Worm (Caenorhabditis elegans) whole organism, mixed stage, embryonic: ENCODE data around the gene F53G2.1.
A peak's percentile ranks its signal among the peaks of the same experiment; 100 is the strongest.

Experiments
- M03D4.4 ChIP-seq: sonication (generic microtip); optimal IDR thresholded peaks from 2 replicates; lab custom pipeline; 2017; ENCODE audit warnings: mild to moderate bottlenecking, missing genetic modification characterization, missing compliant biosample characterization
- bed-3 ChIP-seq: fragments of 200-800 bp; sonication (Bioruptor generic); optimal IDR thresholded peaks from 3 replicates; lab custom pipeline; 2018; ENCODE audit warnings: mild to moderate bottlenecking, missing genetic modification characterization, moderate library complexity, missing compliant biosample characterization
- blmp-1 ChIP-seq: fragments of 150-350 bp; optimal IDR thresholded peaks from 2 replicates; lab custom pipeline; 2014; ENCODE audit warnings: missing biosample characterization, missing genetic modification characterization
- ceh-39 ChIP-seq: fragments of 150-350 bp; optimal IDR thresholded peaks from 2 replicates; lab custom pipeline; 2014; ENCODE audit warnings: missing biosample characterization, missing genetic modification characterization
- ceh-83 ChIP-seq: fragments of 200-800 bp; sonication (Bioruptor generic); optimal IDR thresholded peaks from 2 replicates; lab custom pipeline; 2018; ENCODE audit warnings: mild to moderate bottlenecking, missing genetic modification characterization, missing compliant biosample characterization
- cnd-1 ChIP-seq: fragments of 200-800 bp; sonication (Bioruptor generic); optimal IDR thresholded peaks from 2 replicates; lab custom pipeline; 2018; ENCODE audit warnings: mild to moderate bottlenecking, missing genetic modification characterization, missing compliant biosample characterization
- drap-1 ChIP-seq: fragments of 200-800 bp; sonication (Bioruptor generic); optimal IDR thresholded peaks from 3 replicates; lab custom pipeline; 2018; ENCODE audit warnings: mild to moderate bottlenecking, missing genetic modification characterization, missing compliant biosample characterization
- elt-3 ChIP-seq: fragments of 150-350 bp; optimal IDR thresholded peaks from 2 replicates; lab custom pipeline; 2014; ENCODE audit warnings: missing biosample characterization, missing genetic modification characterization
- ham-2 ChIP-seq: fragments of 200-800 bp; sonication (Bioruptor generic); optimal IDR thresholded peaks from 2 replicates; lab custom pipeline; 2018; ENCODE audit warnings: mild to moderate bottlenecking, missing genetic modification characterization, missing compliant biosample characterization
- lin-13 ChIP-seq: fragments of 150-350 bp; optimal IDR thresholded peaks from 2 replicates; lab custom pipeline; 2014; ENCODE audit warnings: missing biosample characterization, missing genetic modification characterization
- lsy-2 ChIP-seq: fragments of 150-350 bp; optimal IDR thresholded peaks from 2 replicates; lab custom pipeline; 2014; ENCODE audit warnings: missing biosample characterization, missing genetic modification characterization
- mab-5 ChIP-seq: fragments of 150-350 bp; optimal IDR thresholded peaks from 2 replicates; lab custom pipeline; 2014; ENCODE audit warnings: missing biosample characterization, missing genetic modification characterization
- mep-1 ChIP-seq: fragments of 150-350 bp; optimal IDR thresholded peaks from 2 replicates; lab custom pipeline; 2017; ENCODE audit warnings: missing biosample characterization, missing genetic modification reagents, missing genetic modification characterization, inconsistent platforms
- mls-2 ChIP-seq: sonication (generic microtip); optimal IDR thresholded peaks from 2 replicates; lab custom pipeline; 2016; ENCODE audit warnings: mild to moderate bottlenecking, missing genetic modification characterization, moderate library complexity, missing compliant biosample characterization
- nhr-12 ChIP-seq: fragments of 150-350 bp; optimal IDR thresholded peaks from 2 replicates; lab custom pipeline; 2014; ENCODE audit warnings: missing biosample characterization, missing genetic modification characterization
- nhr-2 ChIP-seq: fragments of 150-350 bp; optimal IDR thresholded peaks from 2 replicates; lab custom pipeline; 2014; ENCODE audit warnings: missing biosample characterization, missing genetic modification characterization
- nhr-237 ChIP-seq: fragments of 150-350 bp; optimal IDR thresholded peaks from 2 replicates; lab custom pipeline; 2014; ENCODE audit warnings: missing biosample characterization, missing genetic modification characterization
- nhr-28 ChIP-seq: fragments of 150-350 bp; optimal IDR thresholded peaks from 2 replicates; lab custom pipeline; 2014; ENCODE audit warnings: missing biosample characterization, missing genetic modification characterization
- nhr-76 ChIP-seq: sonication (generic microtip); optimal IDR thresholded peaks from 2 replicates; lab custom pipeline; 2017; ENCODE audit warnings: missing biosample characterization, missing genetic modification characterization
- pha-4 ChIP-seq: fragments of 150-350 bp; optimal IDR thresholded peaks from 2 replicates; lab custom pipeline; 2018; ENCODE audit warnings: missing biosample characterization, missing genetic modification reagents, missing genetic modification characterization
- sem-2 ChIP-seq: fragments of 200-800 bp; sonication (Bioruptor generic); optimal IDR thresholded peaks from 2 replicates; lab custom pipeline; 2018; ENCODE audit warnings: mild to moderate bottlenecking, missing genetic modification characterization, missing compliant biosample characterization
- snpc-4 ChIP-seq: fragments of 150-350 bp; optimal IDR thresholded peaks from 2 replicates; lab custom pipeline; 2014; ENCODE audit warnings: missing biosample characterization, missing genetic modification characterization
- tbx-8 ChIP-seq: fragments of 200-800 bp; sonication (Bioruptor generic); optimal IDR thresholded peaks from 2 replicates; lab custom pipeline; 2018; ENCODE audit warnings: mild to moderate bottlenecking, missing genetic modification characterization, moderate library complexity, missing compliant biosample characterization
- unc-120 ChIP-seq: sonication (generic microtip); optimal IDR thresholded peaks from 2 replicates; lab custom pipeline; 2017; ENCODE audit warnings: missing genetic modification characterization, missing compliant biosample characterization; ENCODE audit not compliant: poor library complexity, severe bottlenecking
- unc-39 ChIP-seq: fragments of 150-350 bp; optimal IDR thresholded peaks from 2 replicates; lab custom pipeline; 2014; ENCODE audit warnings: missing biosample characterization, missing genetic modification characterization
- unc-62 ChIP-seq: fragments of 150-350 bp; optimal IDR thresholded peaks from 2 replicates; lab custom pipeline; 2014; ENCODE audit warnings: missing biosample characterization, missing genetic modification reagents, missing genetic modification characterization
- zip-8 ChIP-seq: fragments of 150-350 bp; optimal IDR thresholded peaks from 2 replicates; lab custom pipeline; 2014; ENCODE audit warnings: missing biosample characterization, missing genetic modification characterization
- ztf-11 ChIP-seq: fragments of 150-350 bp; optimal IDR thresholded peaks from 2 replicates; lab custom pipeline; 2014; ENCODE audit warnings: missing biosample characterization, missing genetic modification characterization

F53G2.1 gene

ce11 chrII:2445164-2445563 is 43.3 kb upstream of the F53G2.1 start:
- TF ChIP-seq nhr-28 (tag; lab: Kevin White, UChicago): no peak
- TF ChIP-seq ceh-83 (GFP tag; lab: Kevin White, UChicago): peak; percentile 31

- no peak for TF ChIP-seq snpc-4
- no peak for TF ChIP-seq bed-3 (GFP tag; lab: Kevin White, UChicago)
- TF ChIP-seq sem-2 (GFP tag; lab: Kevin White, UChicago): no peak
- no peak for TF ChIP-seq lin-13 (tag; lab: Kevin White, UChicago)
- TF ChIP-seq lsy-2 (tag; lab: Kevin White, UChicago): no peak
- TF ChIP-seq tbx-8: no peak
- no peak for TF ChIP-seq blmp-1 (tag; lab: Kevin White, UChicago)
- no peak for TF ChIP-seq drap-1 (GFP tag; lab: Kevin White, UChicago)
- no peak for TF ChIP-seq nhr-2 (tag; lab: Kevin White, UChicago)
- no peak for TF ChIP-seq mls-2 (tag; lab: Kevin White, UChicago)
- no peak for TF ChIP-seq ham-2 (GFP tag; lab: Kevin White, UChicago)
- no peak for TF ChIP-seq M03D4.4 (tag; lab: Kevin White, UChicago)
- TF ChIP-seq unc-62 (GFP tag; lab: Kevin White, UChicago): no peak
- TF ChIP-seq unc-120: no peak
- no peak for TF ChIP-seq ceh-83 (GFP tag; lab: Kevin White, UChicago)
Measured at ce11 chrII:2446727-2447126, 41.8 kb upstream of the F53G2.1 start.

DNA sequence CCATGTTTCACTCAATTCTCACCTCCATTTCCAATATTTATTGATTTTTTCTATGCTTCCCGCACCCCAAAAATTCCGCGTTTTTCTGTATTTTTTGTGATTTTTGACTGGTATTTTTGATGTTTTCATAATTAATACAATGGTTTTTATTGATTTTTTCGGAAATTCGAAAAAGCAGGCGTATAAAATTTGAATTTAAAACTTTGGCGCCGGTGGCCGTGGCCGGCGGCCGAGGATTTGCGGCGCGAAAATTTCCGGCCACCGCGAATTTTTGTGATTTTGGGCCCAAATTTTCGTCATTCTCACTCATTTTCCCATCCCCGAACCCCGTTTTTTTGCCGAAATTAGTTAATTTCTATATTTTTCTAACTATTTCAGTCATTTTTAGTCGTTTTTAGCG is 37.5 kb upstream of the F53G2.1 start:
- TF ChIP-seq mep-1 (peak; percentile 42), nhr-12 (no peak), mab-5 (tag; lab: Kevin White, UChicago) (no peak), lsy-2 (tag; lab: Kevin White, UChicago) (peak; percentile 1), zip-8 (no peak), mls-2 (tag; lab: Kevin White, UChicago) (peak; percentile 4), ceh-83 (GFP tag; lab: Kevin White, UChicago) (no peak), nhr-237 (no peak)

ce11 chrII:2452492-2452891 is 36.0 kb upstream of the F53G2.1 start:
- peak; percentile 23 for TF ChIP-seq ceh-83 (GFP tag; lab: Kevin White, UChicago)
- TF ChIP-seq pha-4 (tag; lab: Kevin White, UChicago): peak; percentile 27
- no peak for TF ChIP-seq mls-2 (tag; lab: Kevin White, UChicago)

- peak; percentile 59 for TF ChIP-seq nhr-2 (tag; lab: Kevin White, UChicago)
- peak; percentile 86 for TF ChIP-seq pha-4 (tag; lab: Kevin White, UChicago)
- no peak for TF ChIP-seq mab-5 (tag; lab: Kevin White, UChicago)
- no peak for TF ChIP-seq drap-1 (GFP tag; lab: Kevin White, UChicago)
- no peak for TF ChIP-seq ceh-39 (tag; lab: Kevin White, UChicago)
- no peak for TF ChIP-seq nhr-28 (tag; lab: Kevin White, UChicago)
- no peak for TF ChIP-seq elt-3
- peak; percentile 50 for TF ChIP-seq nhr-237
- TF ChIP-seq unc-120: no peak
Measured at ce11 chrII:2454822-2455221, 33.7 kb upstream of the F53G2.1 start.

DNA sequence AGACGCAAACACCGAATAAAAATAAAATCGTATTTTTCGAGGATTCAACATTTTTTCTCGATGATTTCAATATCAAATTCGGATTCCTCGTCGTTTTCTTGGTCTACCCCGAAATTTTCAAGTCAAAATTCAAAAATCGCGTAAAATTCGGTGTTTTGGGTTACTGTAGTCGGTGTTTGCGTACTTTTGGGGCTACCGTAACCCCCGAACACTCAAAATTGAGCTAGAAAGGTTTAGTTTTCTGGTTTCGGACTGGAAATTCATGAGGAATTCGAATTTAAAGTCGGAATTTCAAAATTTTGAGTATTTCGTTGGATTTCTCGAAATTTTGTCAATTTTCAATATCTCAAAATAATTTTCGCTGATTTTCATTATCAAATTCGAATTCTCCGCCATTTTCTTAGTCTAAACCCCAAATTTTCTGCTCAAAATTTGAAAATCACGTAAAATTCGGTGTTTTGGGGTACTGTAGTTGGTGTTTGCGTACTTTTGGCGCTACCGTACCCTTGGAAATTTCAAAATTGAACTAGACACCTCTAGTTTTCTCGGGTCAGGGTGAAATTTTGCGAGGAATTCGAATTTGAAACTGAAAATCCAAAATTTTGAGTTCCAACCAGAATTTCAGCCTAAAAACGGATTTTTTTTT is 32.4 kb upstream of the F53G2.1 start:
- no peak for TF ChIP-seq pha-4 (tag; lab: Kevin White, UChicago)
- TF ChIP-seq unc-120: no peak
- peak; percentile 55 for TF ChIP-seq lin-13 (tag; lab: Kevin White, UChicago)
- peak; percentile 79 for TF ChIP-seq lsy-2 (tag; lab: Kevin White, UChicago)
- no peak for TF ChIP-seq zip-8

ce11 chrII:2456973-2457372 is 31.5 kb upstream of the F53G2.1 start:
- TF ChIP-seq zip-8 (peak; percentile 15), unc-39 (tag; lab: Kevin White, UChicago) (no peak)

DNA sequence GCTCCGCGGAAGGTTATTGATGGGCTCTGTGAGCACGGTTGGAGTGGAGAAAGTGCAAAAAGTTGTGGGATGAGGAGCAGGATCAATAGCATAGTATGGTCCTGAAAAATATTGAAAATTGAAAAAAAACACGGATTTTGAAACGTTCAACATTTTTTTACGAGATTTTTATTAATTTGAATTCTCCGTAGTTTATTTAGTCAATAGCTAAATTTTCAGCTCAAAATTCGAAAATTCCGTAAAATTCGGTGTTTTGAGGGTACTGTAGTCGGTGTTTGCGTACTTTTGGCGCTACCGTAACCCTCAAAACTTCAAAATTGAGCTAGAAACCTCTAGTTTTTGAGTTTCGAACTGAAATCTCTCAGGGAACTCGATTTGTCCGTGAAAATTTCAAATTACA is 29.6 kb upstream of the F53G2.1 start, which contains the start of gene pqn-42:
Gene pqn-42, minus strand, starts transcription at position 101 of the 400 bp plus-strand sequence.
- no peak for TF ChIP-seq nhr-76 (tag; lab: Kevin White, UChicago)
- no peak for TF ChIP-seq sem-2 (GFP tag; lab: Kevin White, UChicago)
- no peak for TF ChIP-seq lin-13 (tag; lab: Kevin White, UChicago)
- TF ChIP-seq zip-8: no peak
- TF ChIP-seq nhr-28 (tag; lab: Kevin White, UChicago): no peak
- TF ChIP-seq drap-1 (GFP tag; lab: Kevin White, UChicago): no peak
- TF ChIP-seq pha-4 (tag; lab: Kevin White, UChicago): no peak
- no peak for TF ChIP-seq bed-3 (GFP tag; lab: Kevin White, UChicago)
- no peak for TF ChIP-seq blmp-1 (tag; lab: Kevin White, UChicago)
- no peak for TF ChIP-seq cnd-1 (tag; lab: Kevin White, UChicago)
- no peak for TF ChIP-seq unc-39 (tag; lab: Kevin White, UChicago)
- TF ChIP-seq ztf-11: no peak
- TF ChIP-seq, all 35 proteins: peak for 0
